Fruit fly (Drosophila melanogaster) S2 (cell line): ENCODE data around the gene Traf-like.

Experiments
- CG8478 ChIP-seq: fragments of >200 bp; optimal IDR thresholded peaks from 2 replicates; lab custom pipeline; 2018
- CTCF ChIP-seq, 2 experiments: fragments of >200 bp; optimal IDR thresholded peaks; 2 replicates each; lab custom pipeline; 2018

The Traf-like gene

DNA sequence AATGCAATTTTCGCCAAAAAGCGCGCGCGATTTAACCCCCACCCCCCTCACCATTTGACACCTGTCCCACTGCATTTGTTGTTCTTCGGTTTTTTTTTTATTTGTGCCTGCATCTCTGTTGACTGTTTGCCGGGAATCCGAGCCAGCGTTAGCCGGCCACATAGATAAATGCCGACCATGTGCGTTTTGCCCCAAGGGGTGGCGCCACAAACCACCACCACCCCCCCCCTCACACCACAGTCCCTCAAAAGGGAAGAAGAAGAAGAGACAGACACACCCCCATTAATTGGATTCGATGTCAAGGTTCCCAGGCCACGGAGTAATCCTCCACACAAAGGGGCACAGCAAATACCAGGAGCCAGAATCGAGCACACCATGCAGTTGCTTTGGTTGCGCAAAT, 34.5 kb downstream of the Traf-like start:
- TF ChIP-seq CG8478 (lab: Kevin White, UChicago), result no peak
- TF ChIP-seq CTCF (optimal IDR thresholded peaks at IDR 0.05; lab: Kevin White, UChicago), result no peak

DNA sequence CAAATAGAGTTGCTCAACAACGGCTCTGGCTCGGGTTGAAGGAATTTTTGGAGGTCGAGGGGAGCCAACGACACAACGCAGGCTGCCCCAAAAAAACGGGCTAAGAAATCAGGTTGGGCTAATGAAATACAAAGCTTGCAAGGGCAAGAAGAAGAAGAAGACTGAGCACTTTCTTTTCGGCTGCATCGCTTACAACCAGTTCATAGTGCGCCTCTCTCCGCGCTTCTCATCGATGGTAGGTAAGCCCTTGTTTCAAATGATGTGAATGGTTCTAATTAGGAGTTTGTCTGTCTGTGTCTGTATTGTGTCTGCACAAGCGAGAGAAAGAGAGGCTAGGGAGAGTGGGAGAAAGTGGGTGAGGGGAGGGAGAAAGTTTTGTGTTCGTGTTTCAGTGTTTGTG, 41.7 kb downstream of the Traf-like start:
- TF ChIP-seq CTCF (optimal IDR thresholded peaks at IDR 0.05; lab: Kevin White, UChicago) (no peak), CG8478 (lab: Kevin White, UChicago) (no peak)

DNA sequence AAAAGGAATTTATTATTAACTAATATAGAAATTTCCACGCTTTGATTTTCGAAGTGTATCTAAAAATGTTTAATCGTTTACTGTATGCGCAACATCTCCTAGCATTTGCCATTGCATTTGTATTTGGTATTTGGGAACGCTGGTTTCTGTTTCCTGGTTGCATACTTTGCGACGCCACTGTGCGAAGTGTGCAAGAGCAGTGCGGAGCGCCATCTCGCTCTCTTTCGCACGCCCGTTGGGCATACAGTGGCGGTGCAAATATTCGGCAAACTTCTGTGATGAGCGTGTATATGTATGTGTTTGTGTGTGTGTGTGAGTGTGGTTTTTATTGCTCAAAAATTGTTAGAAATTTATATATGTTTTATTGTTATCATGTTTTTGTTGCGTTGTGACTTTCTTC, 43.7 kb downstream of the Traf-like start:
- no peak for TF ChIP-seq CG8478 (lab: Kevin White, UChicago)
- TF ChIP-seq CTCF (optimal IDR thresholded peaks at IDR 0.05; lab: Kevin White, UChicago), result no peak
